Worm (Caenorhabditis elegans): ENCODE data around the gene C34E7.3.
A peak's percentile ranks its signal among the peaks of the same experiment; 100 is the strongest.

The C34E7.3 gene

DNA sequence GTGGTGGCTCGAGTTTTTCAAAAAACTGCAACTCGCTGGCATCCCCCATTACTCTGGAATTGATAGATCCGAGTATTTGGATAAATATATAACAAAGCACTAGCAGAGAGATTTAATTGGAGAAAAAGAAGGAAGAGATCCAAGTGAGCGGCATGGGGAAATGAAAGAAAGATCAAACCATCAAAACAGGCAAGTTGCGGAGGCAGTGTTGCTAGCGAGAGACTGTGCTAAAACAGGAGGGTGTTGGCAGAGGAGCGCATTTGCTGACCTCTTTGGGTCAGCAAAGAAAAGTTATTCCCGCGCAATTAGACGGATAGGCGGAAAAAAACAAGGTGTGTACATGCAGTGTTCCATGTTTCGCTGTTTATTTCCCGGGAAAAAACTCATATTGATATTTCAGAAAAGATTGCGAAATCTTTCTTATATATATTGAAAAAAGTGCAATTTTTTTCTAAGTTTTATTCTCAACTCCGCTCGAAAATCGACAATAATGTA, 45.6 kb downstream of the C34E7.3 start, which contains the start of gene ppk-3 (continued):
- TF ChIP-seq nfya-1 (tag; optimal IDR thresholded peaks at IDR 0.05; ENCODE audit: insufficient read depth) (no peak), ztf-4 (tag; optimal IDR thresholded peaks at IDR 0.05) (no peak), nhr-23 (tag; optimal IDR thresholded peaks at IDR 0.05) (peak; percentile 96), nhr-77 (tag; optimal IDR thresholded peaks at IDR 0.05) (no peak), R02D3.7 (tag; optimal IDR thresholded peaks at IDR 0.05) (peak; percentile 52)

DNA sequence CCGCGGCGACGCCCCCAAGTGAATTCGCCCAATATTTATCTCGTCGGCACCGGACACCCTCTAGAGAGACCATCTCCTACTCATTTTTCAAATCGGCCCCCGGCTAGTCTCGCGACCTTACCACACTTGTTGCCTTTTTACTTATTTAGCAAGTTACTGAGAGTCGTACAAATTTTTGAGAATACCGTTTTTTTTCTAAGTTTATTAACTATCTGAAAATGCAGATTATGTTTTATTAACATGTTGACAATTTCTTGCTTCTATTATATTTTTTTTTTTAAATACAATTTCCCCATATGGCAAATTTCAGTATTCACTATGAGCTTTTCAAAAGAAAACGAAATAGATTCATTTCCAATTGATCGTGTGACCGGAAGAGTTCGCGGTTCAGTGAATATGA, 46.7 kb downstream of the C34E7.3 start, which contains the start of the genes F11C1.4 and F11C1.10:
Gene F11C1.4, plus strand, starts transcription at position 301 of the 400 bp plus-strand sequence.
Gene F11C1.10, plus strand, starts transcription at position 309 of the 400 bp plus-strand sequence.
- TF ChIP-seq ceh-16 (tag; optimal IDR thresholded peaks at IDR 0.05) (no peak), aly-2 (tag; optimal IDR thresholded peaks at IDR 0.05) (no peak), ZK546.5 (tag; optimal IDR thresholded peaks at IDR 0.05) (no peak)

DNA sequence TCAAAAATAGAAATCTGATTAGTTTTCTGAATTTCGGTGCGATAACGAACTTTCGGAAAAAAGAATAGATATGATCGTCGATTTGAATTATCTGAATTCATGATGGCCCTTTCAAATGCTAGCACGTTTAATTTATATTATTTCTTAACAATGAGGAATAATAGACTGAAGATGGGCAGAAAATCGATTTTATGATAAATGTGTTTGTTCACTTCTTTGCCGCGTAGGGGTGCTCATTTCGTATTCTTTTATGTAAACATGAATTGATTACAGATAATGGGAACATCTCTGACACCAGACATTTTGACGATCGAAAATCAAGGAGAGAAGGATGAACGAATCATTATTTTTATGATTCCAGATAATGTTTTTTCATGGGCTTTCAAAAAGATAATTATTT, 47.4 kb downstream of the C34E7.3 start, which contains the start of gene F11C1.9:
Gene F11C1.9, minus strand, starts transcription at position 101 of the 400 bp plus-strand sequence.
- TF ChIP-seq elt-2 (tag; optimal IDR thresholded peaks at IDR 0.05) (peak; percentile 18), nfya-1 (tag; optimal IDR thresholded peaks at IDR 0.05; ENCODE audit: insufficient read depth) (no peak), pha-4 (tag; optimal IDR thresholded peaks at IDR 0.05) (peak; percentile 6)

DNA sequence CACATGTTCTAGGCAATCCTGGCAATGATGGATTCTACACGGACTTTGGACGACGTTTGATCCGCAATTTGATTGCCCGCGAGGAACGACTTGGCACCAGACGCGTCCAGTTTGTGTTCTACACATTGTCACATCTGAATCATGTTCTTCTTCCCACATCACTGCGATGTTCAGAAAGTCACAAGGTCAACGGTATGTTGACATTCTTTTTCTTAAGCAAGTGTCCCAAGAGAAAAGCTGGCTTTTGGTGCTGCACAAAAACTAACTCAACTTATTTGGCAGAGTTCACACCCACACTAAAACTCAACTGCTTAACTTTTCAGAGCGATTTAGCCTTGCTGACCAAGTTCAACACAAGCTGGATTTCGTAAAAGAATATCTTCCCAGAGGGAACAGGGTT, 48.5 kb downstream of the C34E7.3 start:
- TF ChIP-seq fkh-2 (tag; optimal IDR thresholded peaks at IDR 0.05), result no peak
- TF ChIP-seq sea-2 (GFP tag; optimal IDR thresholded peaks at IDR 0.05), result no peak
- TF ChIP-seq fkh-10 (GFP tag; optimal IDR thresholded peaks at IDR 0.05), result no peak

DNA sequence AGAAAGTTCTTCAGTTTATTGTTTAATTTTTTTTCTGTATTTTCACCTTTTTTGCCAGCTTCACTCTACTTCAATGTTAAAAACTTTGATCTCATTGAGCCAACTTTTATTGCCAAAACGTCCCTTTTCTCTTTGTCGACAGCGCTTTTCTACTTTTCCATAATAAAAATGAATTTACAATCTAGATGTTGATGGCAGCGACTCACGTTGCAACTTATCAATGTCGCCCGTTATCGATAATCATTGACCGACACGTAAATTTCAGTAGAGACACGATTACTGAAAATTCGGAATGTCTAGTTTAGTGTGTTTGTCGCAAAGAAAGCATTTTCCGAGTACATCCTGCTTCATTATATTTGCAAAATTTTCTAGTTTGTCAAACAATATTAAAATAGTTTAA, 49.7 kb downstream of the C34E7.3 start:
- TF ChIP-seq elt-2 (tag; optimal IDR thresholded peaks at IDR 0.05) (peak; percentile 70), mdl-1 (tag; optimal IDR thresholded peaks at IDR 0.05) (no peak), pqm-1 (tag; optimal IDR thresholded peaks at IDR 0.05) (peak; percentile 54), elt-3 (tag; optimal IDR thresholded peaks at IDR 0.05) (no peak)

DNA sequence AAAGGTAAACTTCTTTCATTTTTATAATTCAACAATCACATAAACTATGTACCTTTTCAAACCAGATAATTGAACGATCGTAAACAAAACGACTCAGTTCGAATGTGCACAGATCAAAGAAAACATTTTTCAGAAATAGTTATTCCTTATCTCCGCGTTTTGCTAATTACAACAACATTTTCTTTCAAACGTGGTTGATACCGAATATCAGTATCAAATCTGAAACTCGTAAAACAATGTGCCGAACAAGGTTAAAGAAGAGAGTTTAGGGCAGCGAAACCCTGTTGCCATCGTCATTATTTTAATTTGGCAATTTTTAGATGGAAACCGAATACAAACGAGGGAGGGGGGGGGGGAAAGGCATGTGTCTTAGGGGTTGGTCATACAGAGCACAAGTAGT, 51.3 kb downstream of the C34E7.3 start, which contains the start of gene scav-4:
Gene scav-4, plus strand, starts transcription at position 383 of the 400 bp plus-strand sequence.
- TF ChIP-seq unc-62 (GFP tag; optimal IDR thresholded peaks at IDR 0.05) (no peak), ceh-82 (tag; optimal IDR thresholded peaks at IDR 0.05) (no peak), hmg-11 (tag; optimal IDR thresholded peaks at IDR 0.05) (no peak), pqm-1 (tag; optimal IDR thresholded peaks at IDR 0.05) (peak; percentile 31), pha-4 (tag; optimal IDR thresholded peaks at IDR 0.05) (peak; percentile 3), fos-1 (tag; optimal IDR thresholded peaks at IDR 0.05) (no peak), ceh-9 (tag; optimal IDR thresholded peaks at IDR 0.05) (no peak), nhr-25 (tag; optimal IDR thresholded peaks at IDR 0.05) (no peak), nhr-237 (tag; optimal IDR thresholded peaks at IDR 0.05) (no peak), elt-2 (tag; optimal IDR thresholded peaks at IDR 0.05) (peak; percentile 86)
